Fruit fly (Drosophila melanogaster) whole organism, wandering third instar larva: ENCODE data around the gene Osi13.

ENCODE experiments used
- Dfd ChIP-seq: fragments of >200 bp; optimal IDR thresholded peaks from 2 replicates; lab custom pipeline; 2017; ENCODE audit warnings: missing biosample characterization, missing genetic modification characterization
- GATAd ChIP-seq: sonication (Bioruptor generic); optimal IDR thresholded peaks from 2 replicates; lab custom pipeline; 2016; ENCODE audit warnings: missing biosample characterization, missing genetic modification characterization
- Myc ChIP-seq: fragments of >200 bp; optimal IDR thresholded peaks from 2 replicates; lab custom pipeline; 2017
- OdsH ChIP-seq: fragments of 200-800 bp; sonication (Bioruptor generic); optimal IDR thresholded peaks from 2 replicates; lab custom pipeline; 2016; ENCODE audit warnings: missing biosample characterization, mild to moderate bottlenecking, missing genetic modification characterization
- Vsx2 ChIP-seq: fragments of 200-300, 225-300 bp; sonication (Bioruptor generic); optimal IDR thresholded peaks from 2 replicates; lab custom pipeline; 2018; ENCODE audit warnings: missing biosample characterization, missing genetic modification characterization; ENCODE audit not compliant: partially characterized antibody
- h ChIP-seq: fragments of 200-800 bp; sonication (Bioruptor generic); optimal IDR thresholded peaks from 3 replicates; lab custom pipeline; 2016; ENCODE audit warnings: missing biosample characterization, mild to moderate bottlenecking, missing genetic modification characterization
- lola ChIP-seq: fragments of >200 bp; optimal IDR thresholded peaks from 2 replicates; lab custom pipeline; 2017; ENCODE audit warnings: missing biosample characterization, missing genetic modification characterization
- pan ChIP-seq: fragments of >200 bp; optimal IDR thresholded peaks from 2 replicates; lab custom pipeline; 2017
- psq ChIP-seq: fragments of 200-800 bp; sonication (Bioruptor generic); optimal IDR thresholded peaks from 3 replicates; lab custom pipeline; 2017; ENCODE audit warnings: missing biosample characterization, mild to moderate bottlenecking, missing genetic modification characterization, moderate library complexity
- woc ChIP-seq: sonication (Bioruptor generic); optimal IDR thresholded peaks from 2 replicates; lab custom pipeline; 2016; ENCODE audit warnings: missing biosample characterization, mild to moderate bottlenecking, missing genetic modification characterization

- TF ChIP-seq OdsH (no peak), psq (GFP tag; lab: Kevin White, UChicago) (no peak), lola (no peak), woc (GFP tag; lab: Kevin White, UChicago) (no peak), GATAd (GFP tag; lab: Kevin White, UChicago) (no peak), pan (lab: Kevin White, UChicago) (no peak), h (GFP tag; lab: Kevin White, UChicago) (no peak), Myc (lab: Kevin White, UChicago) (no peak), Dfd (GFP tag; lab: Kevin White, UChicago) (no peak), Vsx2 (GFP tag; lab: Kevin White, UChicago) (no peak)
Observed at dm6 chr3R:6290289-6290688, 1.2 kb upstream of the Osi13 start.
